Worm (Caenorhabditis elegans): ENCODE measurements around the gene Y49F6C.2.
A peak's percentile ranks its signal among the peaks of the same experiment; 100 is the strongest.

Gene Y49F6C.2

DNA sequence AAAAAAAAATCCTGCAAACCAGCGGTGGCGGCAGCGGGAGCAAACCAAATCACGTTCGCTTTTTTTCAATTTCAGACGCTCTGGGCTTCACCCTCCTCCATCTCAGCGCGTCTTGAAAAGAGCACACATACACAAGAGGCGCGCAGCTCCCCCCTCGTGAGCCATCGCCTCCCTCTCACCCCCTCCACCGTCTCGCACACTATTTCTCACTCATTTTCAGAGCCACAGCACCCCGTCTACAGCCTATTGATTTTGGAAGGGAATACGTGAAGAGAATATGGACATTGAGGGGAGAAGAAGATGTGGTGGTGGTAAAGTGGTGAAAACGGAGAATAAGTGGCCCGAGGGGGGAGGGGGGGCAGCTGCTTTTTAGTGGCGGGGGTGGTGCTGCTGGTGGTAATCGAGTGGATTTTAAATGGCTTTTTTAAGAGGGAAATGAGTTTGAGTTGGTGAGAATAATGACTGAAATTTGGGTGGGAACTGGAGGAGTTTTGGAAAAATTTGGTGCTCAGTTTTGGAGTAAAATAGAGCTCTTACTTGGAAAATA, 49.9 kb downstream of the Y49F6C.2 start:
- no peak for TF ChIP-seq daf-19 (GFP tag; conservative IDR thresholded peaks at IDR 0.05)
- no peak for TF ChIP-seq madf-5 (GFP tag; IDR thresholded peaks at IDR 0.05)
- no peak for TF ChIP-seq gei-8 (GFP tag; optimal IDR thresholded peaks at IDR 0.05)
- TF ChIP-seq ztf-7 (tag; optimal IDR thresholded peaks at IDR 0.05): no peak
- no peak for TF ChIP-seq nhr-76 (tag; optimal IDR thresholded peaks at IDR 0.05)
- no peak for TF ChIP-seq lir-3 (tag; optimal IDR thresholded peaks at IDR 0.05)
- TF ChIP-seq spr-3 (GFP tag; optimal IDR thresholded peaks at IDR 0.05): no peak
- peak in 1 of 2 experiments; percentile 18 for TF ChIP-seq hif-1 (tag; optimal IDR thresholded peaks at IDR 0.05)
- no peak for TF ChIP-seq madf-9 (GFP tag; conservative IDR thresholded peaks at IDR 0.05)
- TF ChIP-seq hmg-1.1 (GFP tag; IDR thresholded peaks at IDR 0.05): peak; percentile 71
- peak in 1 of 2 experiments; percentile 29 for TF ChIP-seq lsy-2 (tag; optimal IDR thresholded peaks at IDR 0.05)
- no peak for TF ChIP-seq ZK337.2 (GFP tag; IDR thresholded peaks at IDR 0.05)
- no peak for TF ChIP-seq ama-1 (optimal IDR thresholded peaks at IDR 0.05)
- TF ChIP-seq dmd-9 (GFP tag; IDR thresholded peaks at IDR 0.05): no peak
- TF ChIP-seq lin-1 (GFP tag; IDR thresholded peaks at IDR 0.05): no peak
- peak; percentile 41 for TF ChIP-seq rbr-2 (tag; optimal IDR thresholded peaks at IDR 0.05)
- no peak for TF ChIP-seq Y75B8A.6 (GFP tag; IDR thresholded peaks at IDR 0.05)
- no peak for TF ChIP-seq pha-4 (GFP tag; IDR thresholded peaks at IDR 0.05)
- TF ChIP-seq pha-4 (tag; optimal IDR thresholded peaks at IDR 0.05): no peak
- TF ChIP-seq ces-1 (GFP tag; optimal IDR thresholded peaks at IDR 0.05): no peak
- no peak for TF ChIP-seq F49E8.2 (tag; optimal IDR thresholded peaks at IDR 0.05; ENCODE audit: borderline replicate concordance)
- TF ChIP-seq nhr-48 (tag; optimal IDR thresholded peaks at IDR 0.05): no peak
- TF ChIP-seq ceh-32 (tag; optimal IDR thresholded peaks at IDR 0.05; ENCODE audit: poor library complexity): no peak
- no peak for TF ChIP-seq tra-1 (GFP tag; IDR thresholded peaks at IDR 0.05)
- TF ChIP-seq fkh-10 (GFP tag; optimal IDR thresholded peaks at IDR 0.05): no peak
- no peak for TF ChIP-seq F44E2.7 (GFP tag; IDR thresholded peaks at IDR 0.05)
- TF ChIP-seq mxl-2 (GFP tag; conservative IDR thresholded peaks at IDR 0.05): no peak
- no peak for TF ChIP-seq lin-13 (GFP tag; optimal IDR thresholded peaks at IDR 0.05)
- peak; percentile 1 for TF ChIP-seq hlh-11 (tag; optimal IDR thresholded peaks at IDR 0.05)
- TF ChIP-seq snpc-1.2 (GFP tag; IDR thresholded peaks at IDR 0.05): no peak
- peak; percentile 46 for TF ChIP-seq mep-1 (tag; optimal IDR thresholded peaks at IDR 0.05)
- no peak for TF ChIP-seq cey-2 (tag; optimal IDR thresholded peaks at IDR 0.05; ENCODE audit: borderline replicate concordance, insufficient read depth)
- no peak for TF ChIP-seq lin-15B (tag; optimal IDR thresholded peaks at IDR 0.05)
- TF ChIP-seq T20F7.1 (GFP tag; optimal IDR thresholded peaks at IDR 0.05): no peak
- no peak for TF ChIP-seq mes-2 (tag; optimal IDR thresholded peaks at IDR 0.05; ENCODE audit: poor library complexity, severe bottlenecking)
- no peak for TF ChIP-seq nhr-11 (tag; optimal IDR thresholded peaks at IDR 0.05)
- TF ChIP-seq mdl-1 (tag; optimal IDR thresholded peaks at IDR 0.05): peak in 1 of 2 experiments; percentile 47
- TF ChIP-seq snpc-4 (tag; optimal IDR thresholded peaks at IDR 0.05): no peak
- TF ChIP-seq F10B5.3 (tag; optimal IDR thresholded peaks at IDR 0.05): no peak
- TF ChIP-seq egl-43 (GFP tag; IDR thresholded peaks at IDR 0.05): 0 out of 2 replicates have a peak, but pooled peaks have one; percentile 20
- TF ChIP-seq duxl-1 (tag; optimal IDR thresholded peaks at IDR 0.05; ENCODE audit: poor library complexity): no peak
- no peak for TF ChIP-seq Y48G9A.11 (GFP tag; IDR thresholded peaks at IDR 0.05)
- TF ChIP-seq nhr-10 (tag; optimal IDR thresholded peaks at IDR 0.05): no peak
- TF ChIP-seq zip-2 (tag; optimal IDR thresholded peaks at IDR 0.05): no peak
- no peak for TF ChIP-seq F37D6.2 (tag; optimal IDR thresholded peaks at IDR 0.05)
- TF ChIP-seq nhr-111 (GFP tag; optimal IDR thresholded peaks at IDR 0.05): no peak
- no peak for TF ChIP-seq daf-16 (GFP tag; optimal IDR thresholded peaks at IDR 0.05)
- TF ChIP-seq daf-16 (tag; optimal IDR thresholded peaks at IDR 0.05): no peak
- no peak for TF ChIP-seq vab-7 (GFP tag; IDR thresholded peaks at IDR 0.05)
- no peak for TF ChIP-seq mxl-3 (GFP tag; optimal IDR thresholded peaks at IDR 0.05)
- no peak for TF ChIP-seq attf-4 (tag; optimal IDR thresholded peaks at IDR 0.05)

Data from whole organism, L4 larva.